Fruit fly (Drosophila melanogaster) whole organism, embryonic: Measurements from ENCODE around the gene beat-Vc.

ENCODE experiments used
- Ada2b ChIP-seq: fragments of 200-800 bp; sonication (Bioruptor generic); IDR thresholded peaks from 2 replicates; pipeline ENCODE4 v1.3.6; 2022; ENCODE audit warnings: missing biosample characterization, missing genetic modification characterization
- Aef1 ChIP-seq: fragments of 200-800 bp; sonication (Bioruptor generic); IDR thresholded peaks from 3 replicates; pipeline ENCODE4 v1.3.6; 2022; ENCODE audit warnings: missing biosample characterization, missing genetic modification characterization
- Asciz ChIP-seq: fragments of 200-800 bp; sonication (Bioruptor generic); optimal IDR thresholded peaks from 2 replicates; lab custom pipeline; 2017; ENCODE audit warnings: missing biosample characterization, mild to moderate bottlenecking, missing genetic modification characterization, missing genetic modification reagents
- Awh ChIP-seq: fragments of 200-800 bp; sonication (Bioruptor generic); IDR thresholded peaks from 2 replicates; pipeline ENCODE4, ENCODE4 v1.3.6; 2022; ENCODE audit warnings: missing biosample characterization, missing genetic modification characterization
- B-H2 ChIP-seq: fragments of 200-800 bp; sonication (Bioruptor generic); optimal IDR thresholded peaks from 2 replicates; lab custom pipeline; 2018; ENCODE audit warnings: missing biosample characterization, mild to moderate bottlenecking, missing genetic modification characterization
- Bdp1 ChIP-seq: fragments of 200-800 bp; sonication (Bioruptor generic); optimal IDR thresholded peaks from 3 replicates; lab custom pipeline; 2016; ENCODE audit warnings: missing biosample characterization, missing genetic modification characterization
- Bteb2 ChIP-seq: fragments of 200-800 bp; sonication (Bioruptor generic); optimal IDR thresholded peaks from 2 replicates; lab custom pipeline; 2016; ENCODE audit warnings: missing biosample characterization, missing genetic modification characterization
- CG10147 ChIP-seq: fragments of 200-800 bp; sonication (Bioruptor generic); optimal IDR thresholded peaks from 2 replicates; lab custom pipeline; 2019; ENCODE audit warnings: missing biosample characterization, mild to moderate bottlenecking, missing genetic modification characterization, moderate library complexity
- CG10462 ChIP-seq: fragments of 200-800 bp; sonication (Bioruptor generic); optimal IDR thresholded peaks from 2 replicates; lab custom pipeline; 2016; ENCODE audit warnings: missing biosample characterization, missing genetic modification characterization
- CG10565 ChIP-seq: fragments of 200-800 bp; sonication (Bioruptor generic); optimal IDR thresholded peaks from 3 replicates; lab custom pipeline; 2016; ENCODE audit warnings: missing biosample characterization, mild to moderate bottlenecking, missing genetic modification characterization
- CG12391 ChIP-seq: fragments of 200-800 bp; sonication (Bioruptor generic); optimal IDR thresholded peaks from 3 replicates; lab custom pipeline; 2018; ENCODE audit warnings: missing biosample characterization, mild to moderate bottlenecking, missing genetic modification characterization, moderate library complexity
- CG15269 ChIP-seq: fragments of 200-800 bp; sonication (Bioruptor generic); optimal IDR thresholded peaks from 2 replicates; lab custom pipeline; 2018; ENCODE audit warnings: missing biosample characterization, mild to moderate bottlenecking, missing genetic modification characterization, moderate library complexity
- CG15479 ChIP-seq: fragments of 200-800 bp; sonication (Bioruptor generic); optimal IDR thresholded peaks from 3 replicates; lab custom pipeline; 2019; ENCODE audit warnings: missing biosample characterization, mild to moderate bottlenecking, missing genetic modification characterization, moderate library complexity
- CG1647 ChIP-seq: fragments of 200-800 bp; sonication (Bioruptor generic); optimal IDR thresholded peaks from 3 replicates; lab custom pipeline; 2016; ENCODE audit warnings: missing biosample characterization, missing genetic modification characterization
- CG2116 ChIP-seq: fragments of 200-800 bp; sonication (Bioruptor generic); optimal IDR thresholded peaks from 3 replicates; lab custom pipeline; 2018; ENCODE audit warnings: missing biosample characterization, mild to moderate bottlenecking, missing genetic modification characterization
- CG2875 ChIP-seq: fragments of 200-800 bp; sonication (Bioruptor generic); optimal IDR thresholded peaks from 2 replicates; lab custom pipeline; 2017; ENCODE audit warnings: missing biosample characterization, mild to moderate bottlenecking, missing genetic modification characterization, missing genetic modification reagents
- CG3065 ChIP-seq: fragments of 200-800 bp; sonication (Bioruptor generic); optimal IDR thresholded peaks from 2 replicates; lab custom pipeline; 2016; ENCODE audit warnings: missing biosample characterization, missing genetic modification characterization
- CG6683 ChIP-seq: fragments of 200-800 bp; sonication (Bioruptor generic); optimal IDR thresholded peaks from 2 replicates; lab custom pipeline; 2017; ENCODE audit warnings: missing biosample characterization, mild to moderate bottlenecking, missing genetic modification characterization, missing genetic modification reagents
- CG6765 ChIP-seq: fragments of 200-800 bp; sonication (Bioruptor generic); optimal IDR thresholded peaks from 3 replicates; lab custom pipeline; 2017; ENCODE audit warnings: missing biosample characterization, mild to moderate bottlenecking, missing genetic modification characterization
- CG6791 ChIP-seq: fragments of 200-800 bp; sonication (Bioruptor generic); IDR thresholded peaks from 3 replicates; pipeline ENCODE4 v1.3.6; 2022; ENCODE audit warnings: missing biosample characterization, missing genetic modification characterization; ENCODE audit not compliant: partially characterized antibody
- CG8290 ChIP-seq, 3 experiments: fragments of 200-800 bp; sonication (Bioruptor generic); optimal IDR thresholded peaks; 2 replicates each; lab custom pipeline; 2016 to 2019; ENCODE audit warnings: missing biosample characterization in 3 of 3, missing genetic modification characterization in 3 of 3, mild to moderate bottlenecking in 2 of 3, moderate library complexity in 1 of 3
- CG8359 ChIP-seq: fragments of 200-800 bp; sonication (Bioruptor generic); optimal IDR thresholded peaks from 2 replicates; lab custom pipeline; 2017; ENCODE audit warnings: missing biosample characterization, mild to moderate bottlenecking, missing genetic modification characterization, borderline replicate concordance
- Dek ChIP-seq: fragments of 200-800 bp; sonication (Bioruptor generic); optimal IDR thresholded peaks from 3 replicates; lab custom pipeline; 2019; ENCODE audit warnings: missing biosample characterization, mild to moderate bottlenecking, missing genetic modification characterization, moderate library complexity
- Dref ChIP-seq: fragments of 200-800 bp; sonication (Bioruptor generic); IDR thresholded peaks from 2 replicates; pipeline ENCODE4 v1.3.6; 2022; ENCODE audit warnings: missing biosample characterization, missing genetic modification characterization
- Drgx ChIP-seq: fragments of 200-800 bp; sonication (Bioruptor generic); IDR thresholded peaks from 2 replicates; pipeline ENCODE4 v1.3.6; 2022; ENCODE audit warnings: missing biosample characterization, missing genetic modification characterization
- Hr3 ChIP-seq: fragments of 200-800 bp; sonication (Bioruptor generic); optimal IDR thresholded peaks from 3 replicates; lab custom pipeline; 2016; ENCODE audit warnings: missing biosample characterization, missing genetic modification characterization
- Kr ChIP-seq: fragments of 200-800 bp; sonication (Bioruptor generic); optimal IDR thresholded peaks from 2 replicates; lab custom pipeline; 2017; ENCODE audit warnings: missing biosample characterization, mild to moderate bottlenecking, missing genetic modification characterization
- NC2α ChIP-seq: fragments of 200-800 bp; sonication (Bioruptor generic); optimal IDR thresholded peaks from 2 replicates; lab custom pipeline; 2016; ENCODE audit warnings: missing biosample characterization, missing genetic modification characterization
- Oli ChIP-seq: fragments of 200-800 bp; sonication (Bioruptor generic); optimal IDR thresholded peaks from 2 replicates; lab custom pipeline; 2018; ENCODE audit warnings: missing biosample characterization, mild to moderate bottlenecking, missing genetic modification characterization, moderate library complexity
- Rx ChIP-seq: fragments of 200-800 bp; sonication (Bioruptor generic); IDR thresholded peaks from 2 replicates; pipeline ENCODE4 v1.3.6; 2022; ENCODE audit warnings: missing biosample characterization, missing genetic modification characterization
- Sox100B ChIP-seq: fragments of 200-800 bp; sonication (Bioruptor generic); optimal IDR thresholded peaks from 3 replicates; lab custom pipeline; 2018; ENCODE audit warnings: missing biosample characterization, mild to moderate bottlenecking, missing genetic modification characterization
- Sry-δ ChIP-seq: fragments of 200-800 bp; sonication (Bioruptor generic); optimal IDR thresholded peaks from 2 replicates; lab custom pipeline; 2016; ENCODE audit warnings: missing biosample characterization, missing genetic modification characterization
- Trl ChIP-seq, 3 experiments: fragments of >200 bp in 2 of 3; fragments of 200-800 bp in 1 of 3; sonication (Bioruptor generic) in 1 of 3; optimal IDR thresholded peaks; 2 replicates in 1 of 3; 3 replicates in 2 of 3; lab custom pipeline; 2016 to 2017; ENCODE audit warnings: missing biosample characterization in 1 of 3, missing genetic modification characterization in 1 of 3
- bigmax ChIP-seq: fragments of 200-800 bp; sonication (Bioruptor generic); optimal IDR thresholded peaks from 2 replicates; lab custom pipeline; 2018; ENCODE audit warnings: missing biosample characterization, mild to moderate bottlenecking, missing genetic modification characterization
- bowl ChIP-seq: fragments of 200-800 bp; sonication (Bioruptor generic); IDR thresholded peaks from 2 replicates; pipeline ENCODE4 v1.3.6; 2022; ENCODE audit warnings: missing biosample characterization, missing genetic modification characterization
- cg ChIP-seq: fragments of 200-800 bp; sonication (Bioruptor generic); optimal IDR thresholded peaks from 3 replicates; lab custom pipeline; 2019; ENCODE audit warnings: missing biosample characterization, mild to moderate bottlenecking, missing genetic modification characterization, moderate library complexity
- croc ChIP-seq: fragments of 200-800 bp; sonication (Bioruptor generic); conservative IDR thresholded peaks from 3 replicates; pipeline ENCODE4 v1.3.6; 2022; ENCODE audit warnings: missing biosample characterization, missing genetic modification characterization
- crol ChIP-seq: fragments of 200-800 bp; sonication (Bioruptor generic); IDR thresholded peaks from 2 replicates; pipeline ENCODE4 v1.3.6; 2022; ENCODE audit warnings: missing biosample characterization, missing genetic modification characterization
- emc ChIP-seq: fragments of 200-800 bp; sonication (Bioruptor generic); optimal IDR thresholded peaks from 2 replicates; lab custom pipeline; 2016; ENCODE audit warnings: missing biosample characterization, missing genetic modification characterization
- gsb ChIP-seq: fragments of 200-800 bp; sonication (Bioruptor generic); IDR thresholded peaks from 2 replicates; pipeline ENCODE4 v1.3.6; 2022; ENCODE audit warnings: missing biosample characterization, missing genetic modification characterization
- ham ChIP-seq: fragments of 200-800 bp; sonication (Bioruptor generic); IDR thresholded peaks from 2 replicates; pipeline ENCODE4 v1.3.6; 2022; ENCODE audit warnings: missing biosample characterization, missing genetic modification characterization
- nom ChIP-seq: fragments of 200-800 bp; sonication (Bioruptor generic); optimal IDR thresholded peaks from 2 replicates; lab custom pipeline; 2017; ENCODE audit warnings: missing biosample characterization, missing genetic modification characterization, mild to moderate bottlenecking, moderate library complexity, missing genetic modification reagents
- sqz ChIP-seq: fragments of 200-800 bp; sonication (Bioruptor generic); optimal IDR thresholded peaks from 3 replicates; lab custom pipeline; 2018; ENCODE audit warnings: missing biosample characterization, mild to moderate bottlenecking, missing genetic modification characterization
- ssp ChIP-seq: fragments of 200-800 bp; sonication (Bioruptor generic); IDR thresholded peaks from 2 replicates; pipeline ENCODE4 v1.3.6; 2022; ENCODE audit warnings: missing biosample characterization, missing genetic modification characterization
- vfl ChIP-seq: fragments of 200-800 bp; sonication (Bioruptor generic); optimal IDR thresholded peaks from 2 replicates; lab custom pipeline; 2016; ENCODE audit warnings: missing biosample characterization, missing genetic modification characterization
- wdn ChIP-seq: fragments of 200-800 bp; sonication (Bioruptor generic); IDR thresholded peaks from 2 replicates; pipeline ENCODE4 v1.3.6; 2022; ENCODE audit warnings: missing biosample characterization, missing genetic modification characterization
- zf30C ChIP-seq: fragments of 200-800 bp; sonication (Bioruptor generic); optimal IDR thresholded peaks from 3 replicates; lab custom pipeline; 2018; ENCODE audit warnings: missing biosample characterization, mild to moderate bottlenecking, missing genetic modification characterization

beat-Vc gene

DNA sequence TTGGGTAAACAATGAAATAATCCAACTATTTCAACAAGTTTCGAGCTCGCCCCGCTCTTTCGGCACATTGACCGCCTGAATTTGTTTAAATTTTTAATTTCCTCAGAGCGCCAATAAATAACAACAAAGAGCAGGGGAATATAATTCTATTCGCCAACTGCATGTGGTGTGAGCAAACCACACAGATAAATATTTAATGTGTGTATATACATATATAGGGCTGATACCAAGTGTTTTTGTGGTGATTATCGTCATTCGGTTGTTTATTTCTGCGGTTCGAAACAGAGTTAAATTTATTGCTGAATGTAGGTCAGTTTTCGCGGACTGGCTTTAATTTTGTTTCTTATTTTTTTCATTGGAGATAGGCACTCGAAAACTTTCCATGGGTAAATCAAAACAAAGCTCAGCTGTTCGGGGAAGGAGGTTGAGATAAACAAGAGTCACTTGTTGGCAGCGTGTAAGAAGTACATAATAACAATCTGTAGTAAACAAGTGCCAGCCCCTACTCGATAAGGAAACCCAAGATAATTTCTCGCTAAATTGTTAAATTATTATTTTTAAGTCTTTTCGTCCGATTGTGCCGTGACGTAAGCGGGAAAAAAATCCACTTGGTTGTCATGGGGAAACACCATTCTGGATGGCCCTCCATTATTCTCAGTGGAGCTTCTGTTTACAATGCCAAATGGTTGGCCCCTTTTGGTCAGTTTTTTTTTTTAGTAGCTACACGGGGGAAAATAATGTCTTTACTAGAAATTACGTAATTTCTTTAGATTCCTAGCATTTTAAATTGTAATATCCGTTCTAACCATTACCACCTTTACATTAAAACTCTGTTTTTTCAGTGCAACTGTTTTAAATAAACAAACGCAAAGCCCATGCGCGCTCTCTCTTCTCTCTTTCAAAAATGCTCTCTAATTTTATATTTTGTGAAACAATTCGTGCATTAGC lies 65.2 kb downstream of the beat-Vc start (continued):
- TF ChIP-seq bowl (GFP tag; lab: Robert Waterston, UW), result no peak
- TF ChIP-seq CG6683 (GFP tag; lab: Kevin White, UChicago), result no peak
- TF ChIP-seq CG6765 (GFP tag; lab: Kevin White, UChicago), result peak; percentile 10
- TF ChIP-seq ham (GFP tag; lab: Robert Waterston, UW), result no peak
- peak; percentile 53 for TF ChIP-seq Oli (tag; lab: Kevin White, UChicago)
- no peak for TF ChIP-seq gsb (GFP tag; lab: Robert Waterston, UW)
- TF ChIP-seq crol, result no peak
- no peak for TF ChIP-seq CG15479 (GFP tag; lab: Kevin White, UChicago)
- peak; percentile 21 for TF ChIP-seq emc (GFP tag; lab: Kevin White, UChicago)
- no peak for TF ChIP-seq CG8290 (GFP tag; optimal IDR thresholded peaks at IDR 0.05; lab: Kevin White, UChicago)
- TF ChIP-seq CG8290 (tag; optimal IDR thresholded peaks at IDR 0.05; lab: Kevin White, UChicago), result no peak
- TF ChIP-seq CG2116 (GFP tag; lab: Kevin White, UChicago), result peak; percentile 16
- peak; percentile 21 for TF ChIP-seq Asciz (GFP tag; lab: Kevin White, UChicago)
- TF ChIP-seq Drgx, result peak; percentile 68
- TF ChIP-seq CG2875 (GFP tag; lab: Kevin White, UChicago), result peak; percentile 27
- TF ChIP-seq CG1647 (GFP tag; lab: Kevin White, UChicago), result peak; percentile 20
- TF ChIP-seq Sox100B (GFP tag; lab: Kevin White, UChicago), result peak; percentile 55
- no peak for TF ChIP-seq cg (GFP tag; lab: Kevin White, UChicago)
- TF ChIP-seq croc (GFP tag; lab: Robert Waterston, UW), result 0 out of 3 replicates have a peak, but pooled peaks have one; percentile 32
- peak; percentile 3 for TF ChIP-seq Sry-δ
- TF ChIP-seq Dref (GFP tag; lab: Robert Waterston, UW), result no peak
- peak; percentile 41 for TF ChIP-seq NC2α (GFP tag; lab: Kevin White, UChicago)
- no peak for TF ChIP-seq B-H2 (GFP tag; lab: Kevin White, UChicago)
- TF ChIP-seq Awh (GFP tag; lab: Robert Waterston, UW), result 0 out of 2 replicates have a peak, but pooled peaks have one; percentile 21
- no peak for TF ChIP-seq CG8359
- TF ChIP-seq bigmax, result no peak
- no peak for TF ChIP-seq CG3065 (GFP tag; lab: Kevin White, UChicago)
- TF ChIP-seq Bdp1 (GFP tag; lab: Kevin White, UChicago), result peak; percentile 37
- no peak for TF ChIP-seq CG6791
- TF ChIP-seq Aef1 (GFP tag; lab: Robert Waterston, UW), result peak; percentile 49; the same call in 2 of the 3 replicates
- peak; percentile 33 for TF ChIP-seq nom
- TF ChIP-seq Dek (tag; lab: Kevin White, UChicago), result peak; percentile 36
- peak; percentile 67 for TF ChIP-seq CG15269 (tag; lab: Kevin White, UChicago)
- peak; percentile 70 for TF ChIP-seq Ada2b (GFP tag; lab: Robert Waterston, UW)
- TF ChIP-seq CG12391, result peak; percentile 59
- peak; percentile 10 for TF ChIP-seq sqz (GFP tag; lab: Kevin White, UChicago)
- TF ChIP-seq wdn (GFP tag; lab: Robert Waterston, UW), result peak; percentile 68; the same call in 1 of the 2 replicates
- no peak for TF ChIP-seq Kr (GFP tag; lab: Kevin White, UChicago)
- TF ChIP-seq zf30C (GFP tag; lab: Kevin White, UChicago), result peak; percentile 64
- no peak for TF ChIP-seq CG10462 (GFP tag; lab: Kevin White, UChicago)
- TF ChIP-seq vfl (GFP tag; lab: Kevin White, UChicago), result peak; percentile 17
- TF ChIP-seq CG10565 (GFP tag; lab: Kevin White, UChicago), result no peak
- TF ChIP-seq Bteb2 (GFP tag; lab: Kevin White, UChicago), result peak; percentile 25
- TF ChIP-seq CG10147 (GFP tag; lab: Kevin White, UChicago), result no peak
- TF ChIP-seq ssp (GFP tag; lab: Robert Waterston, UW), result no peak
- TF ChIP-seq Hr3 (GFP tag; lab: Kevin White, UChicago), result peak; percentile 28
- TF ChIP-seq Trl (optimal IDR thresholded peaks at IDR 0.05; lab: Kevin White, UChicago), result peak; percentile 44 to 68
- peak; percentile 30 for TF ChIP-seq Trl (GFP tag; optimal IDR thresholded peaks at IDR 0.05; lab: Kevin White, UChicago)
- peak; percentile 46; the same call in 1 of the 2 replicates for TF ChIP-seq Rx (GFP tag; lab: Robert Waterston, UW)
